Worm (Caenorhabditis elegans) whole organism, L4/young adult: ENCODE measurements around the gene vha-12.

ENCODE experiments used
- W03F9.2 ChIP-seq: fragments of 150-350 bp; optimal IDR thresholded peaks from 2 replicates; lab custom pipeline; 2014; ENCODE audit warnings: missing biosample characterization, missing genetic modification characterization
- dao-5 ChIP-seq: sonication (generic microtip); optimal IDR thresholded peaks from 2 replicates; lab custom pipeline; 2016; ENCODE audit warnings: missing genotype, missing genetic modification characterization, moderate library complexity, missing compliant biosample characterization
- him-1 ChIP-seq: sonication (generic microtip); optimal IDR thresholded peaks from 2 replicates; lab custom pipeline; 2016; ENCODE audit warnings: missing genotype, missing genetic modification reagents, missing genetic modification characterization, missing compliant biosample characterization

- TF ChIP-seq dao-5 (tag; lab: Kevin White, UChicago): peak; percentile 65
- no peak for TF ChIP-seq W03F9.2 (tag; lab: Kevin White, UChicago)
- peak; percentile 93 for TF ChIP-seq him-1 (tag; lab: Kevin White, UChicago)
Observed at ce11 chrX:4222779-4223387, 32.0 kb downstream of the vha-12 start.
